Worm (Caenorhabditis elegans): Measurements from ENCODE around the gene C17B7.15.

The C17B7.15 gene

ce11 chrV:3339009-3339408 lies 11.0 kb upstream of the C17B7.15 start, which contains the start of gene C17B7.4:
C17B7.4 (plus strand) TSS chrV:3339309.
- TF ChIP-seq madf-8 (GFP tag; conservative IDR thresholded peaks at IDR 0.05), result no peak
- no peak for TF ChIP-seq lsy-27 (tag; optimal IDR thresholded peaks at IDR 0.05; ENCODE audit: borderline replicate concordance, insufficient read depth)
- TF ChIP-seq nfyb-1 (GFP tag; IDR thresholded peaks at IDR 0.05), result no peak
- TF ChIP-seq B0261.1 (tag; optimal IDR thresholded peaks at IDR 0.05), result no peak
- TF ChIP-seq B0336.3 (GFP tag; IDR thresholded peaks at IDR 0.05), result no peak
- no peak for TF ChIP-seq B0035.1 (tag; optimal IDR thresholded peaks at IDR 0.05)
- no peak for TF ChIP-seq F22D6.2 (tag; optimal IDR thresholded peaks at IDR 0.05)
- no peak for TF ChIP-seq ceh-79 (tag; optimal IDR thresholded peaks at IDR 0.05)
- no peak for TF ChIP-seq ccch-3 (GFP tag; optimal IDR thresholded peaks at IDR 0.05)
- no peak for TF ChIP-seq B0019.2 (GFP tag; conservative IDR thresholded peaks at IDR 0.05)
- TF ChIP-seq ekl-4 (GFP tag; IDR thresholded peaks at IDR 0.05), result no peak

ce11 chrV:3341906-3342305 lies 8.1 kb upstream of the C17B7.15 start, which contains the start of gene C17B7.10:
C17B7.10 (minus strand) TSS chrV:3342006.
- no peak for TF ChIP-seq F52B5.7 (tag; optimal IDR thresholded peaks at IDR 0.05)
- TF ChIP-seq C17E4.6 (GFP tag; IDR thresholded peaks at IDR 0.05), result 0 out of 2 replicates have a peak, but pooled peaks have one; percentile 30

- no peak for TF ChIP-seq hrde-1 (tag; optimal IDR thresholded peaks at IDR 0.05; ENCODE audit: borderline replicate concordance)
- no peak for TF ChIP-seq ekl-4 (GFP tag; IDR thresholded peaks at IDR 0.05)
- TF ChIP-seq Y53G8AR.9 (GFP tag; conservative IDR thresholded peaks at IDR 0.05), result no peak
- TF ChIP-seq rpc-1 (optimal IDR thresholded peaks at IDR 0.05), result no peak
- no peak for TF ChIP-seq rpc-1 (tag; optimal IDR thresholded peaks at IDR 0.05)
- no peak for TF ChIP-seq attf-6 (GFP tag; IDR thresholded peaks at IDR 0.05)
- TF ChIP-seq sea-2 (GFP tag; IDR thresholded peaks at IDR 0.05), result no peak
- TF ChIP-seq nhr-27 (tag; optimal IDR thresholded peaks at IDR 0.05), result no peak
- TF ChIP-seq tbp1 (GFP tag; optimal IDR thresholded peaks at IDR 0.05), result no peak
- no peak for TF ChIP-seq ama-1 (optimal IDR thresholded peaks at IDR 0.05)
- no peak for TF ChIP-seq ama-1 (GFP tag; optimal IDR thresholded peaks at IDR 0.05)
- TF ChIP-seq B0035.1 (tag; optimal IDR thresholded peaks at IDR 0.05), result no peak
Observed at ce11 chrV:3342504-3342903, 7.5 kb upstream of the C17B7.15 start, which contains the start of gene C17B7.3. C17B7.3 (plus strand) TSS chrV:3342804.

ce11 chrV:3344001-3344400 lies 6.0 kb upstream of the C17B7.15 start:
- TF ChIP-seq cebp-2 (GFP tag; IDR thresholded peaks at IDR 0.05) (no peak), madf-10 (tag; optimal IDR thresholded peaks at IDR 0.05) (no peak), nhr-80 (tag; optimal IDR thresholded peaks at IDR 0.05) (no peak), attf-5 (GFP tag; optimal IDR thresholded peaks at IDR 0.05) (no peak), sea-2 (GFP tag; IDR thresholded peaks at IDR 0.05) (no peak), him-1 (tag; optimal IDR thresholded peaks at IDR 0.05) (no peak), attf-3 (GFP tag; conservative IDR thresholded peaks at IDR 0.05) (no peak), K11D2.4 (GFP tag; IDR thresholded peaks at IDR 0.05) (no peak), cebp-1 (GFP tag; IDR thresholded peaks at IDR 0.05) (no peak), cebp-1 (tag; optimal IDR thresholded peaks at IDR 0.05) (no peak), T07F8.4 (tag; optimal IDR thresholded peaks at IDR 0.05) (no peak)

- TF ChIP-seq let-607 (tag; optimal IDR thresholded peaks at IDR 0.05), result no peak
- TF ChIP-seq rec-8 (tag; optimal IDR thresholded peaks at IDR 0.05), result no peak
- TF ChIP-seq nfyb-1 (GFP tag; IDR thresholded peaks at IDR 0.05), result 0 out of 2 replicates have a peak, but pooled peaks have one; percentile 45
- no peak for TF ChIP-seq mel-28 (tag; optimal IDR thresholded peaks at IDR 0.05; ENCODE audit: borderline replicate concordance)
Observed at ce11 chrV:3346434-3347019, 3.5 kb upstream of the C17B7.15 start, which contains the start of gene fbxa-65. fbxa-65 (minus strand) TSS chrV:3346484.
